Fruit fly (Drosophila melanogaster) whole organism, pupa: Measurements from ENCODE around the gene Gr94a.

ENCODE experiments used
- CG10348 ChIP-seq: fragments of 200-800 bp; sonication (Bioruptor generic); IDR thresholded peaks from 2 replicates; pipeline ENCODE4 v1.3.6; 2022; ENCODE audit warnings: missing biosample characterization, missing genetic modification characterization
- CG13204 ChIP-seq: fragments of 200-800 bp; sonication (Bioruptor generic); optimal IDR thresholded peaks from 2 replicates; lab custom pipeline; 2018; ENCODE audit warnings: missing biosample characterization, mild to moderate bottlenecking, missing genetic modification characterization, moderate library complexity
- CG14655 ChIP-seq: fragments of 200-800 bp; sonication (Bioruptor generic); optimal IDR thresholded peaks from 3 replicates; lab custom pipeline; 2017; ENCODE audit warnings: mild to moderate bottlenecking, missing biosample characterization, missing genetic modification reagents, missing genetic modification characterization
- CG15710 ChIP-seq: fragments of 200-800 bp; sonication (Bioruptor generic); optimal IDR thresholded peaks from 2 replicates; lab custom pipeline; 2018; ENCODE audit warnings: missing biosample characterization, mild to moderate bottlenecking, missing genetic modification characterization, moderate library complexity
- CG34367 ChIP-seq: fragments of 200-800 bp; sonication (Bioruptor generic); optimal IDR thresholded peaks from 2 replicates; lab custom pipeline; 2018; ENCODE audit warnings: missing biosample characterization, mild to moderate bottlenecking, missing genetic modification characterization
- CG8159 ChIP-seq: fragments of 200-800 bp; sonication (Bioruptor generic); optimal IDR thresholded peaks from 3 replicates; lab custom pipeline; 2018; ENCODE audit warnings: missing biosample characterization, mild to moderate bottlenecking, missing genetic modification characterization, moderate library complexity
- CG8301 ChIP-seq: fragments of 200-800 bp; sonication (Bioruptor generic); optimal IDR thresholded peaks from 2 replicates; lab custom pipeline; 2018; ENCODE audit warnings: missing biosample characterization, mild to moderate bottlenecking, missing genetic modification characterization
- CG9948 ChIP-seq: fragments of 200-800 bp; sonication (Bioruptor generic); optimal IDR thresholded peaks from 2 replicates; lab custom pipeline; 2018; ENCODE audit warnings: missing biosample characterization, mild to moderate bottlenecking, missing genetic modification characterization, moderate library complexity
- EcR ChIP-seq: fragments of 200-800 bp; sonication (Bioruptor generic); optimal IDR thresholded peaks from 3 replicates; lab custom pipeline; 2019; ENCODE audit warnings: missing biosample characterization, missing genetic modification characterization, mild to moderate bottlenecking, moderate library complexity, missing genetic modification reagents
- Pif1A ChIP-seq: fragments of 200-800 bp; sonication (Bioruptor generic); optimal IDR thresholded peaks from 3 replicates; lab custom pipeline; 2016; ENCODE audit warnings: missing biosample characterization, missing genetic modification characterization
- Pif1B ChIP-seq: fragments of 200-800 bp; sonication (Bioruptor generic); optimal IDR thresholded peaks from 3 replicates; lab custom pipeline; 2016; ENCODE audit warnings: missing biosample characterization, missing genetic modification characterization
- Snoo ChIP-seq: fragments of 200-800 bp; sonication (Bioruptor generic); optimal IDR thresholded peaks from 3 replicates; lab custom pipeline; 2017; ENCODE audit warnings: missing biosample characterization, mild to moderate bottlenecking, missing genetic modification characterization, inconsistent platforms
- fd96Ca ChIP-seq: fragments of 200-800 bp; sonication (Bioruptor generic); IDR thresholded peaks from 3 replicates; pipeline ENCODE4 v1.3.6; 2022; ENCODE audit warnings: missing biosample characterization, missing genetic modification characterization
- rn ChIP-seq: fragments of 200-800 bp; sonication (Bioruptor generic); IDR thresholded peaks from 2 replicates; pipeline ENCODE4 v1.3.6; 2022; ENCODE audit warnings: missing biosample characterization, missing genetic modification characterization

- no peak for TF ChIP-seq CG9948 (tag; lab: Kevin White, UChicago)
- no peak for TF ChIP-seq CG34367 (tag; lab: Kevin White, UChicago)
- TF ChIP-seq CG10348 (GFP tag; lab: Robert Waterston, UW): no peak
- TF ChIP-seq Pif1B (GFP tag; lab: Kevin White, UChicago): no peak
- no peak for TF ChIP-seq CG13204
- TF ChIP-seq rn (GFP tag; lab: Robert Waterston, UW): no peak
- no peak for TF ChIP-seq CG14655 (GFP tag; lab: Kevin White, UChicago)
- no peak for TF ChIP-seq fd96Ca (GFP tag; lab: Robert Waterston, UW)
- TF ChIP-seq CG15710 (tag; lab: Kevin White, UChicago): no peak
- no peak for TF ChIP-seq EcR (GFP tag; lab: Kevin White, UChicago)
- TF ChIP-seq Snoo (tag; lab: Kevin White, UChicago): no peak
- no peak for TF ChIP-seq Pif1A (GFP tag; lab: Kevin White, UChicago)
- TF ChIP-seq CG8301: no peak
- TF ChIP-seq CG8159: no peak
These were observed 13.4 kb upstream of the Gr94a start for dm6 chr3R:23038062-23038461.
